Fruit fly (Drosophila melanogaster): ENCODE data around the gene CG5746.

DNA sequence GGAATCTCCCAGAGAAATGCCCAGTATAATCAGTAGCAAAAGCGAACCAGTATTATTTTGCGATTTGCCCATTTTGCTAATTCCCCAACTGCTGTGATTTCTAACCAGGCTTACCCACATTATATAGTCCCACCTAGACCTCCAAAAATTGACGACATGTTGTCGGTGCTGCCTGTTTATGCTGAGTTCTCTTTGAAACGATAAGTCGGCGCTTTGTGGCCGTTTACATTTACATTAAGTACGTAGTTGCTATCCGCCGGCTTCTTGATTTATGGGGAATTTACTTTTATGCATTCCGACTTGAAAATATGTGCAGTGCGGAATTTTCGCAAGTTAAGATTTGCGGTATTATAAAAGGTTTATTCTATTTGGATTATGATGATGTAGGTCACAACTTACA lies 54.3 kb downstream of the CG5746 start, which contains the start of gene CG5715:
- no peak for TF ChIP-seq CG13894 (tag; optimal IDR thresholded peaks at IDR 0.05)
- no peak for TF ChIP-seq CG7987 (GFP tag; optimal IDR thresholded peaks at IDR 0.05)
- no peak for TF ChIP-seq Dp (GFP tag; optimal IDR thresholded peaks at IDR 0.05)
